Fruit fly (Drosophila melanogaster): ENCODE results near the gene TotF.
A peak's percentile ranks its signal among the peaks of the same experiment; 100 is the strongest.

TotF gene

dm6 chr2L:19865539-19866068 lies 46.6 kb downstream of the TotF start (continued):
- TF ChIP-seq sens-2 (GFP tag; IDR thresholded peaks at IDR 0.05) (peak; percentile 94), CG11695 (GFP tag; IDR thresholded peaks at IDR 0.05) (peak; percentile 95), CG3847 (GFP tag; IDR thresholded peaks at IDR 0.05) (peak; percentile 95), kni (GFP tag; optimal IDR thresholded peaks at IDR 0.05) (no peak), fru (optimal IDR thresholded peaks at IDR 0.05) (no peak), zen (tag; optimal IDR thresholded peaks at IDR 0.05) (peak; percentile 85), crol (GFP tag; IDR thresholded peaks at IDR 0.05) (peak; percentile 60), Doc3 (GFP tag; IDR thresholded peaks at IDR 0.05; ENCODE audit: partially characterized antibody) (no peak), run (tag; optimal IDR thresholded peaks at IDR 0.05) (peak; percentile 92), Lim3 (GFP tag; IDR thresholded peaks at IDR 0.05) (peak; percentile 79), GATAe (GFP tag; conservative IDR thresholded peaks at IDR 0.05) (peak; percentile 60), CG6813 (GFP tag; optimal IDR thresholded peaks at IDR 0.05) (peak; percentile 88), ATbp (GFP tag; optimal IDR thresholded peaks at IDR 0.05) (peak; percentile 97), NK7.1 (GFP tag; optimal IDR thresholded peaks at IDR 0.05) (peak; percentile 82), CG7963 (GFP tag; IDR thresholded peaks at IDR 0.05; ENCODE audit: partially characterized antibody) (no peak), CG4617 (GFP tag; optimal IDR thresholded peaks at IDR 0.05; ENCODE audit: borderline replicate concordance) (peak; percentile 85), gcm2 (GFP tag; optimal IDR thresholded peaks at IDR 0.05) (peak; percentile 89), NC2β (GFP tag; optimal IDR thresholded peaks at IDR 0.05) (peak; percentile 97), CG2712 (tag; optimal IDR thresholded peaks at IDR 0.05) (peak; percentile 97), h (optimal IDR thresholded peaks at IDR 0.05) (no peak), CG5245 (GFP tag; optimal IDR thresholded peaks at IDR 0.05) (peak; percentile 79), Taf1 (GFP tag; IDR thresholded peaks at IDR 0.05) (peak; percentile 88), pum (GFP tag; optimal IDR thresholded peaks at IDR 0.05) (peak; percentile 95), gsb (GFP tag; IDR thresholded peaks at IDR 0.05) (peak; percentile 87), HLHmδ (GFP tag; optimal IDR thresholded peaks at IDR 0.05) (no peak), mirr (GFP tag; optimal IDR thresholded peaks at IDR 0.05) (peak; percentile 38), slp2 (GFP tag; optimal IDR thresholded peaks at IDR 0.05) (peak; percentile 88), CG11504 (tag; optimal IDR thresholded peaks at IDR 0.05) (peak; percentile 100), aop (GFP tag; IDR thresholded peaks at IDR 0.05) (peak; percentile 87), Nf-YB (GFP tag; optimal IDR thresholded peaks at IDR 0.05) (peak; percentile 81), inv (GFP tag; IDR thresholded peaks at IDR 0.05; ENCODE audit: partially characterized antibody) (no peak), HmgZ (tag; optimal IDR thresholded peaks at IDR 0.05) (peak; percentile 97), ab (GFP tag; optimal IDR thresholded peaks at IDR 0.05) (peak; percentile 87), tap (tag; optimal IDR thresholded peaks at IDR 0.05) (peak; percentile 90), Atf3 (GFP tag; optimal IDR thresholded peaks at IDR 0.05) (peak; percentile 90), Xbp1 (GFP tag; optimal IDR thresholded peaks at IDR 0.05) (peak; percentile 96), Dek (tag; optimal IDR thresholded peaks at IDR 0.05) (peak; percentile 93), CG8765 (GFP tag; IDR thresholded peaks at IDR 0.05) (peak; percentile 80), CG12104 (GFP tag; optimal IDR thresholded peaks at IDR 0.05) (peak; percentile 60), eyg (GFP tag; optimal IDR thresholded peaks at IDR 0.05) (peak; percentile 88), D19A (tag; optimal IDR thresholded peaks at IDR 0.05) (peak; percentile 73), Scr (GFP tag; IDR thresholded peaks at IDR 0.05; ENCODE audit: partially characterized antibody) (no peak), CG14965 (GFP tag; optimal IDR thresholded peaks at IDR 0.05; ENCODE audit: borderline replicate concordance) (peak; percentile 65), CG12155 (GFP tag; optimal IDR thresholded peaks at IDR 0.05) (peak; percentile 90), CG13424 (tag; optimal IDR thresholded peaks at IDR 0.05) (peak; percentile 96), sqz (GFP tag; optimal IDR thresholded peaks at IDR 0.05) (peak; percentile 45), CG1792 (GFP tag; optimal IDR thresholded peaks at IDR 0.05) (peak; percentile 71), CG12236 (GFP tag; optimal IDR thresholded peaks at IDR 0.05) (peak; percentile 96), MESR4 (GFP tag; optimal IDR thresholded peaks at IDR 0.05) (peak; percentile 55), Kr (GFP tag; optimal IDR thresholded peaks at IDR 0.05) (no peak), zf30C (GFP tag; optimal IDR thresholded peaks at IDR 0.05) (no peak)

All from whole organism, embryonic.